Worm (Caenorhabditis elegans) whole organism, L1 larva: ENCODE results near the gene ttc-4.

Experiments
- C04F5.9 ChIP-seq: sonication (generic microtip); optimal IDR thresholded peaks from 2 replicates; lab custom pipeline; 2016; ENCODE audit warnings: missing genetic modification characterization, missing compliant biosample characterization
- C16A3.4 ChIP-seq: fragments of 150-350 bp; optimal IDR thresholded peaks from 2 replicates; lab custom pipeline; 2014; ENCODE audit warnings: missing biosample characterization, missing genetic modification characterization
- C34B4.2 ChIP-seq: sonication (generic microtip); optimal IDR thresholded peaks from 2 replicates; lab custom pipeline; 2017; ENCODE audit warnings: mild to moderate bottlenecking, missing genetic modification characterization, missing compliant biosample characterization
- F16B12.6 ChIP-seq: fragments of 150-350 bp; optimal IDR thresholded peaks from 2 replicates; lab custom pipeline; 2014; ENCODE audit warnings: missing biosample characterization, missing genetic modification characterization
- Y116A8C.19 ChIP-seq: sonication (generic microtip); optimal IDR thresholded peaks from 2 replicates; lab custom pipeline; 2016; ENCODE audit warnings: missing compliant biosample characterization, missing genetic modification characterization, borderline replicate concordance
- alr-1 ChIP-seq: fragments of 200-800 bp; sonication (Bioruptor generic); optimal IDR thresholded peaks from 2 replicates; lab custom pipeline; 2018; ENCODE audit warnings: borderline replicate concordance, mild to moderate bottlenecking, missing genetic modification characterization, missing compliant biosample characterization
- aly-2 ChIP-seq: fragments of 150-350 bp; optimal IDR thresholded peaks from 2 replicates; lab custom pipeline; 2014; ENCODE audit warnings: missing biosample characterization, missing genetic modification characterization
- ama-1 ChIP-seq: fragments of 150-350 bp; optimal IDR thresholded peaks from 2 replicates; lab custom pipeline; 2014
- ceh-63 ChIP-seq: fragments of 200-800 bp; sonication (Bioruptor generic); optimal IDR thresholded peaks from 2 replicates; lab custom pipeline; 2018; ENCODE audit warnings: mild to moderate bottlenecking, missing genetic modification characterization, missing compliant biosample characterization
- ces-1 ChIP-seq: fragments of 150-350 bp; optimal IDR thresholded peaks from 2 replicates; lab custom pipeline; 2014; ENCODE audit warnings: missing biosample characterization, missing genetic modification reagents, missing genetic modification characterization
- efl-1 ChIP-seq, 4 experiments: fragments of 150-350 bp; optimal IDR thresholded peaks in 3 of 4; peaks in 1 of 4; 1 replicate in 1 of 4; 2 replicates in 3 of 4; lab custom pipeline; 2014; ENCODE audit warnings: missing biosample characterization in 2 of 4, missing genetic modification characterization in 2 of 4, missing genetic modification reagents in 2 of 4
- efl-3 ChIP-seq: fragments of 200-800 bp; sonication (Bioruptor generic); optimal IDR thresholded peaks from 2 replicates; lab custom pipeline; 2018; ENCODE audit warnings: mild to moderate bottlenecking, missing genetic modification characterization, missing compliant biosample characterization
- egl-13 ChIP-seq: sonication (generic microtip); optimal IDR thresholded peaks from 2 replicates; lab custom pipeline; 2016; ENCODE audit warnings: missing genotype, missing genetic modification reagents, missing genetic modification characterization, missing compliant biosample characterization
- egl-27 ChIP-seq, 2 experiments: fragments of 150-350 bp in 1 of 2; sonication (generic microtip); optimal IDR thresholded peaks; 3 replicates each; lab custom pipeline; 2017 to 2018; ENCODE audit warnings: missing biosample characterization in 2 of 2, missing genetic modification characterization in 2 of 2, missing genetic modification reagents in 2 of 2
- elt-2 ChIP-seq: sonication (generic microtip); optimal IDR thresholded peaks from 2 replicates; lab custom pipeline; 2016; ENCODE audit warnings: missing genetic modification characterization, mild to moderate bottlenecking, inconsistent platforms, missing compliant biosample characterization, missing genetic modification reagents
- elt-3 ChIP-seq, 6 experiments: fragments of 150-350 bp in 1 of 6; sonication (generic microtip); optimal IDR thresholded peaks; 2 replicates each; lab custom pipeline; 2017 to 2018; ENCODE audit warnings: missing biosample characterization in 6 of 6, missing genetic modification characterization in 6 of 6, inconsistent platforms in 1 of 6
- fos-1 ChIP-seq: fragments of 150-350 bp; optimal IDR thresholded peaks from 2 replicates; lab custom pipeline; 2014; ENCODE audit warnings: missing biosample characterization, missing genetic modification characterization
- hlh-4 ChIP-seq: sonication (generic microtip); optimal IDR thresholded peaks from 2 replicates; lab custom pipeline; 2016; ENCODE audit warnings: mild to moderate bottlenecking, missing genetic modification characterization, missing compliant biosample characterization
- irx-1 ChIP-seq: sonication (generic microtip); optimal IDR thresholded peaks from 2 replicates; lab custom pipeline; 2016; ENCODE audit warnings: missing genetic modification characterization, missing compliant biosample characterization
- isw-1 ChIP-seq: fragments of 200-800 bp; sonication (Bioruptor generic); IDR thresholded peaks from 2 replicates; pipeline ENCODE4 v1.3.6; 2022; ENCODE audit warnings: missing genetic modification characterization, missing compliant biosample characterization
- jun-1 ChIP-seq: fragments of 150-350 bp; optimal IDR thresholded peaks from 2 replicates; lab custom pipeline; 2014; ENCODE audit warnings: missing biosample characterization, missing genetic modification reagents, missing genetic modification characterization
- lin-13 ChIP-seq: fragments of 150-350 bp; optimal IDR thresholded peaks from 2 replicates; lab custom pipeline; 2014; ENCODE audit warnings: missing biosample characterization, missing genetic modification reagents, missing genetic modification characterization
- lin-35 ChIP-seq, 2 experiments: fragments of 150-350 bp; optimal IDR thresholded peaks; 2 replicates each; lab custom pipeline; 2014; ENCODE audit warnings: missing biosample characterization in 2 of 2, missing genetic modification characterization in 2 of 2, missing genetic modification reagents in 2 of 2
- lin-39 ChIP-seq: fragments of 150-350 bp; optimal IDR thresholded peaks from 2 replicates; lab custom pipeline; 2014; ENCODE audit warnings: missing biosample characterization, missing genetic modification reagents, missing genetic modification characterization
- lir-3 ChIP-seq: sonication (generic microtip); optimal IDR thresholded peaks from 2 replicates; lab custom pipeline; 2016; ENCODE audit warnings: mild to moderate bottlenecking, missing genetic modification characterization, moderate library complexity, missing compliant biosample characterization; ENCODE audit not compliant: poor library complexity
- lsy-2 ChIP-seq, 2 experiments: fragments of 150-350 bp; optimal IDR thresholded peaks; 2 replicates each; lab custom pipeline; 2014; ENCODE audit warnings: missing biosample characterization in 2 of 2, missing genetic modification characterization in 2 of 2
- mdl-1 ChIP-seq, 2 experiments: fragments of 150-350 bp; optimal IDR thresholded peaks; 2 replicates each; lab custom pipeline; 2014 to 2017; ENCODE audit warnings: missing biosample characterization in 2 of 2, missing genetic modification characterization in 2 of 2, inconsistent platforms in 1 of 2
- mep-1 ChIP-seq: fragments of 150-350 bp; optimal IDR thresholded peaks from 2 replicates; lab custom pipeline; 2014; ENCODE audit warnings: missing biosample characterization, missing genetic modification characterization
- nhr-11 ChIP-seq: fragments of 150-350 bp; optimal IDR thresholded peaks from 2 replicates; lab custom pipeline; 2014; ENCODE audit warnings: missing biosample characterization, missing genetic modification characterization
- nhr-237 ChIP-seq: fragments of 150-350 bp; optimal IDR thresholded peaks from 2 replicates; lab custom pipeline; 2014; ENCODE audit warnings: missing biosample characterization, missing genetic modification characterization
- nhr-76 ChIP-seq: sonication (generic microtip); optimal IDR thresholded peaks from 2 replicates; lab custom pipeline; 2017; ENCODE audit warnings: missing biosample characterization, missing genetic modification characterization
- nhr-85 ChIP-seq: sonication (generic microtip); peaks from one replicate; lab custom pipeline; 2016; ENCODE audit warnings: missing genetic modification characterization, inconsistent platforms, missing compliant biosample characterization
- pag-3 ChIP-seq: sonication (generic microtip); optimal IDR thresholded peaks from 2 replicates; lab custom pipeline; 2017; ENCODE audit warnings: missing genetic modification characterization, mild to moderate bottlenecking, missing compliant biosample characterization, antibody characterized with exemption, borderline replicate concordance; ENCODE audit not compliant: insufficient read depth
- pqm-1 ChIP-seq: sonication (generic microtip); optimal IDR thresholded peaks from 3 replicates; lab custom pipeline; 2017; ENCODE audit warnings: missing biosample characterization, missing genetic modification characterization
- rnt-1 ChIP-seq: sonication (generic microtip); optimal IDR thresholded peaks from 2 replicates; lab custom pipeline; 2016; ENCODE audit warnings: mild to moderate bottlenecking, missing genetic modification characterization, moderate library complexity, missing compliant biosample characterization
- snu-23 ChIP-seq: sonication (generic microtip); optimal IDR thresholded peaks from 2 replicates; lab custom pipeline; 2016; ENCODE audit warnings: missing genetic modification characterization, missing compliant biosample characterization
- sox-4 ChIP-seq: sonication (generic microtip); optimal IDR thresholded peaks from 2 replicates; lab custom pipeline; 2016; ENCODE audit warnings: missing genetic modification characterization, missing compliant biosample characterization
- sptf-1 ChIP-seq: fragments of 150-350 bp; optimal IDR thresholded peaks from 2 replicates; lab custom pipeline; 2014; ENCODE audit warnings: missing biosample characterization, missing genetic modification characterization
- sup-37 ChIP-seq: fragments of 200-800 bp; sonication (Bioruptor generic); optimal IDR thresholded peaks from 2 replicates; lab custom pipeline; 2018; ENCODE audit warnings: mild to moderate bottlenecking, missing genetic modification characterization, missing compliant biosample characterization
- swsn-7 ChIP-seq: sonication (generic microtip); optimal IDR thresholded peaks from 2 replicates; lab custom pipeline; 2016; ENCODE audit warnings: missing genetic modification characterization, missing compliant biosample characterization
- tbx-2 ChIP-seq: sonication (generic microtip); optimal IDR thresholded peaks from 2 replicates; lab custom pipeline; 2016; ENCODE audit warnings: missing genetic modification characterization, missing compliant biosample characterization
- tlp-1 ChIP-seq: fragments of 150-350 bp; optimal IDR thresholded peaks from 2 replicates; lab custom pipeline; 2014; ENCODE audit warnings: missing biosample characterization, missing genetic modification characterization
- unc-30 ChIP-seq: sonication (generic microtip); optimal IDR thresholded peaks from 2 replicates; lab custom pipeline; 2017; ENCODE audit warnings: missing biosample characterization, missing genetic modification characterization
- unc-62 ChIP-seq: fragments of 150-350 bp; optimal IDR thresholded peaks from 2 replicates; lab custom pipeline; 2014; ENCODE audit warnings: missing biosample characterization, missing genetic modification reagents, missing genetic modification characterization
- unc-86 ChIP-seq: sonication (generic microtip); optimal IDR thresholded peaks from 2 replicates; lab custom pipeline; 2016; ENCODE audit warnings: missing genetic modification characterization, missing compliant biosample characterization
- unc-98 ChIP-seq: fragments of 200-800 bp; sonication (Bioruptor generic); IDR thresholded peaks from 2 replicates; pipeline ENCODE4 v1.3.6; 2022; ENCODE audit warnings: missing genetic modification characterization, missing compliant biosample characterization
- ztf-11 ChIP-seq, 2 experiments: sonication (generic microtip); optimal IDR thresholded peaks; 2 replicates each; lab custom pipeline; 2016 to 2017; ENCODE audit warnings: missing genetic modification characterization in 2 of 2, missing biosample characterization in 1 of 2, missing compliant biosample characterization in 1 of 2

The ttc-4 gene

DNA sequence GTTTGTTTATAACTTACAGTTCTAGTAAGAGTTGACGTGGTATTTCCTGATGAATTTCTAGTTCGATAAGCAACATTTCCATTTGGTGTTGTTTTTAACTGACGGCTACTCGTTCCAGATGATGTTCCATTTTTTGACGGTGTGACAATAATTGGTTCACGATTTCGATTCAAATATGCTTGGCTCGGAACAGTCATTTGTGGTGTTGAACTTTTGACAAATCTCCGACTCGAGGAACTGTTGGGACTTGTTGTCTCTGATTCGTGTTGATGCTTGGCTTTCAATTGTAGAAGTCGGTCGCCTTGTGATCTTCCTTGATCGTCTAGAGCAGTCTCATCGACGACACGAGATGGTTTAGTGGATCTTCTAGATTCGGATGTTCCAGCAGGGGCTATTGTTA lies 3.0 kb upstream of the ttc-4 start:
- no peak for TF ChIP-seq pqm-1 (tag; lab: Kevin White, UChicago)
- TF ChIP-seq pag-3 (tag; lab: Kevin White, UChicago), result no peak
- TF ChIP-seq ztf-11 (tag; optimal IDR thresholded peaks at IDR 0.05; lab: Kevin White, UChicago), result no peak
- no peak for TF ChIP-seq Y116A8C.19 (tag; lab: Kevin White, UChicago)
- no peak for TF ChIP-seq tlp-1 (tag; lab: Kevin White, UChicago)
- no peak for TF ChIP-seq swsn-7 (tag; lab: Kevin White, UChicago)
- no peak for TF ChIP-seq rnt-1 (tag; lab: Kevin White, UChicago)
- TF ChIP-seq jun-1, result no peak
- no peak for TF ChIP-seq tbx-2 (tag; lab: Kevin White, UChicago)
- TF ChIP-seq lin-39 (tag; lab: Kevin White, UChicago), result no peak
- no peak for TF ChIP-seq efl-1 (optimal IDR thresholded peaks at IDR 0.05; lab: Kevin White, UChicago)
- TF ChIP-seq efl-1 (GFP tag; optimal IDR thresholded peaks at IDR 0.05 in 1 of 2; lab: Kevin White, UChicago), result peak in 1 of 2 experiments; percentile 82
- peak; percentile 52 for TF ChIP-seq nhr-85 (tag; lab: Kevin White, UChicago)
- TF ChIP-seq unc-98 (GFP tag; lab: Robert Waterston, UW), result no peak
- TF ChIP-seq, all 84 proteins: peak for 2

DNA sequence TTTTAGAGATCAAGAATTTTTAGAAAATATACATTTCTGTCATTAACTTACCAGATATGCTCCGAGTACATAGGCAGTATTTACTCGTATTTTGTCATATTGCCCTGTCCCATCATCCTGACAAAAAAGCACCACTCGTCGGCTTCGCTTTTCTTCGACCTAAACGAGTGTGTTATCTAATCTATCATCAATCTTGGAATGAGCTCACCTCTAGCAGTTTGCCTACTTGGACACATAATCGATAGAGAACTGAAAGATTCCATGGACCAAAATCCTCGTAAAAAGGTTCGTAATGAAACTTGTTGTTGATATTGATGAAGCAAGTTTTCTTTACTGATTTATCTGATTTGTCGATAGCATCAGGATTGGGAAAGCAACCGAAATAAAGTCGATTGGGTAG lies 1.7 kb upstream of the ttc-4 start:
- peak; percentile 72 for TF ChIP-seq nhr-85 (tag; lab: Kevin White, UChicago)
- TF ChIP-seq tlp-1 (tag; lab: Kevin White, UChicago), result no peak
- no peak for TF ChIP-seq ces-1 (GFP tag; lab: Kevin White, UChicago)
- TF ChIP-seq, all 84 proteins: peak for 1

DNA sequence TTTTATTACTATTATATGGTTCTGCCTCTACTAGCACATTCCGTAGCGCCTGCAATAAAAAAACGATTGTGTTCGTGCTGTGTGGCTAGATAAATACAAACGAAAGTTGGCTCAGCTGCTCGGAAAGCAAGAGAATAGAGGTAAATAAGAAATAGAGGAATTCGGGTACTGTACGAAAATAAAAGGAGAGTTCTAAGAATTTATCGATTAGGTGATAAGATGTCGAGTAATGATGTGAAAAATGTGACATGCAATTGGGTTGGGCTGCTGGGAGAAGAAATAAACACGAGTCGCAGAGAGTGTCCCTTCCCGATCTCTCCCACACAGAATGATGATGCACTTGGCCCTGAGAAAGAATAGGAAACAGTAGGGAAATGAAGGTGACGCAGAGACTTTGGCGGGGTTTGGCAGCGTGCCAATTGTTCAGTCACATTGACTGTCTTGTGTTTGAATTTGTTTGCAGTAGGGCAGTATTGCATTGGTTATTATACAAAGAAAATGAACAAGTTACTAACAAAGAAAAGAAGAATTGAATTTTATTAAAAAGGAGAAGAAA lies 1.1 kb upstream of the ttc-4 start, which contains the start of gene cdc-14:
Gene cdc-14 (minus strand): TSS at position 51 of the 556 bp plus-strand sequence.
- TF ChIP-seq unc-86 (tag; lab: Kevin White, UChicago) (no peak), ces-1 (GFP tag; lab: Kevin White, UChicago) (no peak), C34B4.2 (tag; lab: Kevin White, UChicago) (no peak), snu-23 (GFP tag; lab: Kevin White, UChicago) (peak; percentile 92), C16A3.4 (tag; lab: Kevin White, UChicago) (peak; percentile 88), sox-4 (tag; lab: Kevin White, UChicago) (no peak), efl-3 (GFP tag; lab: Kevin White, UChicago) (no peak), lsy-2 (tag; optimal IDR thresholded peaks at IDR 0.05; lab: Kevin White, UChicago) (peak; percentile 77 to 80), egl-27 (tag; optimal IDR thresholded peaks at IDR 0.05; lab: Kevin White, UChicago) (no peak), rnt-1 (tag; lab: Kevin White, UChicago) (peak; percentile 80), sptf-1 (tag; lab: Kevin White, UChicago) (no peak), pqm-1 (tag; lab: Kevin White, UChicago) (no peak), lir-3 (peak; percentile 57), sup-37 (peak; percentile 42), ama-1 (lab: Kevin White, UChicago) (peak; percentile 48), aly-2 (tag; lab: Kevin White, UChicago) (no peak), F16B12.6 (peak; percentile 39), hlh-4 (no peak), unc-62 (no peak), Y116A8C.19 (tag; lab: Kevin White, UChicago) (no peak), nhr-76 (tag; lab: Kevin White, UChicago) (no peak), elt-2 (peak; percentile 33), C04F5.9 (tag; lab: Kevin White, UChicago) (no peak), isw-1 (GFP tag; lab: Robert Waterston, UW) (peak; percentile 37), fos-1 (tag; lab: Kevin White, UChicago) (peak; percentile 28), lin-35 (GFP tag; optimal IDR thresholded peaks at IDR 0.05; lab: Kevin White, UChicago) (peak; percentile 70 to 86), ceh-63 (GFP tag; lab: Kevin White, UChicago) (no peak), unc-30 (no peak), nhr-237 (peak; percentile 18), irx-1 (tag; lab: Kevin White, UChicago) (no peak), lin-13 (GFP tag; lab: Kevin White, UChicago) (peak; percentile 72), mep-1 (tag; lab: Kevin White, UChicago) (peak; percentile 84), mdl-1 (tag; optimal IDR thresholded peaks at IDR 0.05; lab: Kevin White, UChicago) (peak in 1 of 2 experiments; percentile 87), egl-13 (no peak), alr-1 (no peak), nhr-11 (tag; lab: Kevin White, UChicago) (no peak), elt-3 (tag; optimal IDR thresholded peaks at IDR 0.05; lab: Kevin White, UChicago) (peak in 2 of 6 experiments; percentile 39 to 73), lin-39 (tag; lab: Kevin White, UChicago) (peak; percentile 8), pag-3 (tag; lab: Kevin White, UChicago) (peak; percentile 98)
